Worm (Caenorhabditis elegans) whole organism, early embryonic: Measurements from ENCODE around the gene siah-1.

Source experiments
- aly-1 ChIP-seq: sonication (generic microtip); optimal IDR thresholded peaks from 2 replicates; lab custom pipeline; 2016; ENCODE audit warnings: missing genetic modification characterization, missing compliant biosample characterization
- ama-1 ChIP-seq: fragments of 150-350 bp; optimal IDR thresholded peaks from 2 replicates; lab custom pipeline; 2014
- ceh-13 ChIP-seq: fragments of 200-800 bp; sonication (Bioruptor generic); optimal IDR thresholded peaks from 2 replicates; lab custom pipeline; 2018; ENCODE audit warnings: mild to moderate bottlenecking, missing genetic modification characterization, missing compliant biosample characterization
- ceh-36 ChIP-seq: sonication (generic microtip); optimal IDR thresholded peaks from 2 replicates; lab custom pipeline; 2016; ENCODE audit warnings: missing genetic modification characterization, inconsistent platforms, missing compliant biosample characterization
- ets-7 ChIP-seq: sonication (generic microtip); optimal IDR thresholded peaks from 2 replicates; lab custom pipeline; 2016; ENCODE audit warnings: missing genotype, missing genetic modification characterization, missing compliant biosample characterization
- flt-1 ChIP-seq: fragments of 200-800 bp; sonication (Bioruptor generic); IDR thresholded peaks from 2 replicates; pipeline ENCODE4 v1.3.6; 2022; ENCODE audit warnings: missing genetic modification characterization, missing compliant biosample characterization
- hmbx-1 ChIP-seq: sonication (generic microtip); optimal IDR thresholded peaks from 2 replicates; lab custom pipeline; 2016; ENCODE audit warnings: mild to moderate bottlenecking, missing genetic modification characterization, missing compliant biosample characterization
- hmg-4 ChIP-seq: fragments of 200-800 bp; sonication (Bioruptor generic); optimal IDR thresholded peaks from 2 replicates; lab custom pipeline; 2018; ENCODE audit warnings: mild to moderate bottlenecking, missing genetic modification characterization, missing compliant biosample characterization
- hnd-1 ChIP-seq: sonication (generic microtip); optimal IDR thresholded peaks from 2 replicates; lab custom pipeline; 2016; ENCODE audit warnings: missing genetic modification characterization, missing compliant biosample characterization
- pes-1 ChIP-seq: fragments of 200-800 bp; sonication (Bioruptor generic); IDR thresholded peaks from 2 replicates; pipeline ENCODE4 v1.3.6; 2022; ENCODE audit warnings: missing genetic modification reagents, missing genetic modification characterization, missing compliant biosample characterization
- tbx-11 ChIP-seq: fragments of 200-800 bp; sonication (Bioruptor generic); IDR thresholded peaks from 2 replicates; pipeline ENCODE4 v1.3.6; 2022; ENCODE audit warnings: missing genetic modification characterization, missing compliant biosample characterization
- tbx-37 ChIP-seq: fragments of 200-800 bp; sonication (Bioruptor generic); conservative IDR thresholded peaks from 2 replicates; pipeline ENCODE4 v1.3.6; 2022; ENCODE audit warnings: missing genetic modification reagents, missing genetic modification characterization, missing compliant biosample characterization

DNA sequence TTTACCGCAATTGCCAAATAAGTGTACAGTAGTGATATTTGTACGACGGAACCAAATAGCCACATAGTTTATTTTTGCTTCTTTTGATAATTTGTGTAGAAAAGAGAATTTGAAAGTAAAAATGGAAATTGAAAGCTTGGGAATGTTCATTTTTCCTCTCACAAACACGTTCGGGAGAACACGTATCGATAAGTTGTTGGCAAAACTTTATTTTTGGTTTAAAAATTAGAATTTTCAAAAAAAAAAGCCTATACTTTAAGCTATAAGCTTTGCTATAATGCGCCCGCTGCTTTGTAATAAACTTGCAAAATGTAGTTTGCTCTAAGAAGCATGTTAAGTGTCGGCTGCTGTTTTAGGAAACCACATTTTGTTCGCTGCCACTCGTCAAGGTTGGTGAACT is 11.5 kb downstream of the siah-1 start, which contains the start of gene Y37E11AR.7:
- TF ChIP-seq aly-1 (tag; lab: Kevin White, UChicago): no peak
- no peak for TF ChIP-seq ceh-13 (GFP tag; lab: Kevin White, UChicago)
- no peak for TF ChIP-seq ets-7 (tag; lab: Kevin White, UChicago)
- TF ChIP-seq hmbx-1 (tag; lab: Kevin White, UChicago): no peak
- no peak for TF ChIP-seq tbx-11 (GFP tag; lab: Robert Waterston, UW)
- TF ChIP-seq ama-1 (lab: Kevin White, UChicago): no peak
- no peak for TF ChIP-seq hnd-1 (tag; lab: Kevin White, UChicago)
- TF ChIP-seq tbx-37 (GFP tag; lab: Robert Waterston, UW): no peak
- no peak for TF ChIP-seq hmg-4
- no peak for TF ChIP-seq ceh-36
- TF ChIP-seq pes-1 (GFP tag; lab: Robert Waterston, UW): no peak
- TF ChIP-seq flt-1 (GFP tag; lab: Robert Waterston, UW): no peak
